Worm (Caenorhabditis elegans): ENCODE data around the gene W01C8.5.

DNA sequence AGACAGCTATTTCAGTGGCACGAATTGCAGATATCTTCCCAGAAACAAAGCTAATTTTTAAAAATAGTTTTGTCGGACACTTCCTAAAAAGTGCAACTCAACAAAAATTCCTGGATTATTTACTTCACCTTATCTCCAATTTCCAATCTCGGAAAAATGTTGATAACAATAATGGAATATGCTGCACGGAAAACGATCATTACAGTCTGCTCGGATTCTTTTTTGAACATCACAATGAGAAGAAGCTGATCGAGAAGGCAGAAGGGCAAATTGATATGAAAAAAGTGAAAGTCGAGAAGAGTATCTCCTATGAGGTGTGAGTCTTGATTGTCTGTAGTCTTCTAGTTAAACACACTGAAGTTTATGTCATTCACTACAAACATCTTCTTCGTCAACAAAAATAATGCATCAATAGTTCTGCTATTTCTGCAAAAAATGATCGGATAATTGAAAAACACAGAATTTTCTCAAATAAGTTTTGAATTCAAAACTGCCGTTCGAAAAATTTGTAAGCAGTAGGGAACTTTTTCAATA lies 18.8 kb upstream of the W01C8.5 start:
- TF ChIP-seq ham-2 (GFP tag; optimal IDR thresholded peaks at IDR 0.05) (no peak), lsy-2 (tag; optimal IDR thresholded peaks at IDR 0.05) (no peak), blmp-1 (tag; optimal IDR thresholded peaks at IDR 0.05) (no peak), nhr-12 (tag; optimal IDR thresholded peaks at IDR 0.05) (no peak), nhr-28 (tag; optimal IDR thresholded peaks at IDR 0.05) (no peak), unc-39 (tag; optimal IDR thresholded peaks at IDR 0.05) (no peak), elt-1 (tag; optimal IDR thresholded peaks at IDR 0.05; ENCODE audit: borderline replicate concordance, insufficient read depth) (no peak), nhr-76 (tag; optimal IDR thresholded peaks at IDR 0.05) (no peak)

Measured in whole organism, mixed stage, embryonic.